Worm (Caenorhabditis elegans) whole organism, young adult: ENCODE measurements around the gene K09C4.5.

Experiments used
- F57C9.4 ChIP-seq: sonication (generic microtip); optimal IDR thresholded peaks from 2 replicates; lab custom pipeline; 2017; ENCODE audit warnings: mild to moderate bottlenecking, missing genetic modification characterization, missing compliant biosample characterization
- Y79H2A.3 ChIP-seq: fragments of 200-800 bp; sonication (Bioruptor generic); conservative IDR thresholded peaks from 2 replicates; pipeline ENCODE4 v1.3.6; 2022; ENCODE audit warnings: missing genetic modification reagents, missing genetic modification characterization, missing compliant biosample characterization
- ceh-100 ChIP-seq: fragments of 200-800 bp; sonication (Bioruptor generic); IDR thresholded peaks from 2 replicates; pipeline ENCODE4 v1.3.6; 2022; ENCODE audit warnings: missing genetic modification reagents, missing genetic modification characterization, missing compliant biosample characterization
- dpff-1 ChIP-seq: sonication (generic microtip); optimal IDR thresholded peaks from 2 replicates; lab custom pipeline; 2017; ENCODE audit warnings: mild to moderate bottlenecking, missing genetic modification characterization, missing compliant biosample characterization
- lir-1 ChIP-seq: fragments of 200-800 bp; sonication (Bioruptor generic); conservative IDR thresholded peaks from 2 replicates; pipeline ENCODE4 v1.3.6; 2022; ENCODE audit warnings: missing genetic modification reagents, missing genetic modification characterization, missing compliant biosample characterization
- nfya-1 ChIP-seq: sonication (generic microtip); optimal IDR thresholded peaks from 2 replicates; lab custom pipeline; 2017; ENCODE audit warnings: antibody characterized with exemption, missing compliant biosample characterization, missing genetic modification characterization, borderline replicate concordance; ENCODE audit not compliant: insufficient read depth
- snpc-4 ChIP-seq, 5 experiments: fragments of 150-350 bp in 1 of 5; sonication (generic microtip) in 4 of 5; optimal IDR thresholded peaks; 2 replicates each; lab custom pipeline; 2014 to 2018; ENCODE audit warnings: missing genetic modification characterization in 5 of 5, missing biosample characterization in 3 of 5, antibody characterized with exemption in 2 of 5, mild to moderate bottlenecking in 2 of 5, missing compliant biosample characterization in 2 of 5, missing genotype in 2 of 5, moderate library complexity in 2 of 5, missing genetic modification reagents in 1 of 5
- tbp1 ChIP-seq: fragments of 200-800 bp; sonication (Bioruptor generic); optimal IDR thresholded peaks from 2 replicates; lab custom pipeline; 2018; ENCODE audit warnings: mild to moderate bottlenecking, missing genetic modification characterization, missing compliant biosample characterization
- xnd-1 ChIP-seq: sonication (generic microtip); optimal IDR thresholded peaks from 2 replicates; lab custom pipeline; 2016; ENCODE audit warnings: missing genotype, missing genetic modification reagents, missing genetic modification characterization, missing compliant biosample characterization

DNA sequence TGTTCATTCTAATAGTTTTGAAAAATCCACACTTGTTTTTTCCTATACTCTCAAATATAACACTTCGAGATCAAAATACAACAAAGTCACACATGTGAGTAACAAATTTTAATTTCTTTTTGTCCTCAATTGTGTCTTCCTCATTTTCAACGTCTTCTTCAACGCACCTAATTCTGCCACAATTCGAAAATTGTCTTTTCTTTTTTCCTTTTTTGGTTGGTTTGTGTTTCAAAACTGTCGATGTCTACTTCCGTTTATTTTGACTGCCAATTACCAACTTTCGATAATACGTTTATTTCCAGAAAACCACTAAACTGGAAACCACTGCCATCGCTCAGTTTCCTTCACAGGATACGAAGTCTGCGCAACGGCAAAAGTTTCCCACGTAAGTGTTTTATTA, 50.4 kb downstream of the K09C4.5 start, which contains the start of gene F11D5.1:
- TF ChIP-seq F57C9.4 (tag; lab: Kevin White, UChicago), result no peak
- no peak for TF ChIP-seq lir-1
- no peak for TF ChIP-seq xnd-1 (tag; lab: Kevin White, UChicago)
- TF ChIP-seq tbp1 (GFP tag; lab: Kevin White, UChicago), result no peak
- TF ChIP-seq Y79H2A.3 (GFP tag; lab: Robert Waterston, UW), result no peak
- no peak for TF ChIP-seq snpc-4 (GFP tag; optimal IDR thresholded peaks at IDR 0.05; lab: Kevin White, UChicago)
- no peak for TF ChIP-seq snpc-4 (tag; optimal IDR thresholded peaks at IDR 0.05; lab: Kevin White, UChicago)
- no peak for TF ChIP-seq ceh-100 (GFP tag; lab: Robert Waterston, UW)
- TF ChIP-seq dpff-1, result no peak
- no peak for TF ChIP-seq nfya-1 (tag; lab: Kevin White, UChicago)
